Fruit fly (Drosophila melanogaster): Measurements from ENCODE around the gene Est-6.

Est-6 gene

DNA sequence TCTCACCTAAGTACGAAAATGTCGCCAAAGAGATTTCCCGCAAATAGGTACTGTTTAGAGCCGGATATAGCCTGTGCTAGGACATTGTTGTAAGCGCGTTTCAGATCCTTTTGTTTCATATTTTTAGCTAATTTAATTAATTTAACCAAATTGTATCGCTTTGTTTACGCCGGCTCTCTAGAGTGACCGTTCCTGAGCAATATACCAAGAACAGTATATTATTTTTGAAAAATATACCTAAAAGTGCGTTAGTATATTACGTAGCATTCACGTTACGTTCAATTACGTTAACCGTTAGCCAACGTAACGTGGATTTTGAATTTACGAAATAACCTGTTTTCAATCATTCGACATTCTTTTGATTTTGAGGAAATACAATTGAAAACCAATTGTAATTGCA, 4.9 kb downstream of the Est-6 start, which contains the start of gene thoc6:
Gene thoc6 (minus strand): TSS at position 204 of the 400 bp plus-strand sequence.
- no peak for TF ChIP-seq Myc (optimal IDR thresholded peaks at IDR 0.05)
- TF ChIP-seq CrebA (GFP tag; optimal IDR thresholded peaks at IDR 0.05; ENCODE audit: borderline replicate concordance), result peak; percentile 42

- TF ChIP-seq dl (GFP tag; optimal IDR thresholded peaks at IDR 0.05; ENCODE audit: insufficient read depth in 1 of 2, partially characterized antibody in 2 of 2), result no peak
- no peak for TF ChIP-seq foxo (GFP tag; optimal IDR thresholded peaks at IDR 0.05)
- no peak for TF ChIP-seq CG32264 (GFP tag; optimal IDR thresholded peaks at IDR 0.05)
- no peak for TF ChIP-seq Hr83 (GFP tag; optimal IDR thresholded peaks at IDR 0.05; ENCODE audit: poor library complexity, severe bottlenecking)
- no peak for TF ChIP-seq CG9705 (GFP tag; optimal IDR thresholded peaks at IDR 0.05)
- TF ChIP-seq brk (GFP tag; optimal IDR thresholded peaks at IDR 0.05), result no peak
- no peak for TF ChIP-seq h (GFP tag; optimal IDR thresholded peaks at IDR 0.05)
- TF ChIP-seq Rel (GFP tag; optimal IDR thresholded peaks at IDR 0.05), result no peak
- TF ChIP-seq Rel (tag; optimal IDR thresholded peaks at IDR 0.05), result no peak
- TF ChIP-seq Dfd (GFP tag; optimal IDR thresholded peaks at IDR 0.05), result no peak
- TF ChIP-seq jim (GFP tag; optimal IDR thresholded peaks at IDR 0.05), result no peak
- TF ChIP-seq Mio (GFP tag; optimal IDR thresholded peaks at IDR 0.05), result no peak
- TF ChIP-seq Myc (optimal IDR thresholded peaks at IDR 0.05), result no peak
- TF ChIP-seq woc (GFP tag; optimal IDR thresholded peaks at IDR 0.05), result no peak
These were observed 8.9 kb downstream of the Est-6 start, which contains the start of gene CG11529 for dm6 chr3L:12197491-12197890. Gene CG11529, plus strand, starts transcription at chr3L:12197791.

dm6 chr3L:12202980-12203379, 14.4 kb downstream of the Est-6 start:
- no peak for TF ChIP-seq tai (GFP tag; optimal IDR thresholded peaks at IDR 0.05)
- TF ChIP-seq Rel (GFP tag; optimal IDR thresholded peaks at IDR 0.05), result no peak
- peak; percentile 10 for TF ChIP-seq Rel (tag; optimal IDR thresholded peaks at IDR 0.05)

DNA sequence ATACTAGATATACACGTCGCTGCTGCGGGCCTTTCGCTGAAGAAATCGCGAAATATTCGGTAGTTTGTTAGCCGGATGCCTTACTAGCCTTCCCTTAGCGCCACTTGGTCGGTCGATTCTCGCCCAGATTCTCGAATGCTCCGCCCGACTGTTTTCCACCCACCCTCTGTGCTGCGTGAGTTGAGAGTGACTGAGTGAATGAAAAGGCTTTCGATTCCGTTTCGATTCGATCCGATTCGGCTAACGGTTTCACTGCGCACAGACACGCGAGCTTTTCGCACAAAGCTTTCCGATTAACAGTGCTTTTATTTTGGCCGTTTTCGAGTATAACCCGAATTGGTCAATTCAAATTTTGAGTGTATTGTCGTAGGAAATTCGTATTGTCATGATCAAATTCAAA, 15.1 kb downstream of the Est-6 start, which contains the start of gene Ak1:
Gene Ak1 (minus strand): TSS at position 347 of the 400 bp plus-strand sequence.
- TF ChIP-seq pan (optimal IDR thresholded peaks at IDR 0.05), result no peak
- no peak for TF ChIP-seq sage (GFP tag; optimal IDR thresholded peaks at IDR 0.05)
- TF ChIP-seq Mio (GFP tag; optimal IDR thresholded peaks at IDR 0.05), result no peak
- TF ChIP-seq usp (GFP tag; optimal IDR thresholded peaks at IDR 0.05), result no peak
- TF ChIP-seq tai (GFP tag; optimal IDR thresholded peaks at IDR 0.05), result no peak
- TF ChIP-seq Hr83 (GFP tag; optimal IDR thresholded peaks at IDR 0.05; ENCODE audit: poor library complexity, severe bottlenecking), result no peak
- TF ChIP-seq rgr (GFP tag; optimal IDR thresholded peaks at IDR 0.05), result no peak
- no peak for TF ChIP-seq jim (GFP tag; optimal IDR thresholded peaks at IDR 0.05)
- no peak for TF ChIP-seq Rel (GFP tag; optimal IDR thresholded peaks at IDR 0.05)
- no peak for TF ChIP-seq Rel (tag; optimal IDR thresholded peaks at IDR 0.05)
- TF ChIP-seq Myc (optimal IDR thresholded peaks at IDR 0.05), result no peak
- TF ChIP-seq dmrt93B (GFP tag; optimal IDR thresholded peaks at IDR 0.05), result no peak
- no peak for TF ChIP-seq CrebA (GFP tag; optimal IDR thresholded peaks at IDR 0.05; ENCODE audit: borderline replicate concordance)
- no peak for TF ChIP-seq Hnf4 (GFP tag; optimal IDR thresholded peaks at IDR 0.05)
- TF ChIP-seq N (GFP tag; optimal IDR thresholded peaks at IDR 0.05), result no peak
- TF ChIP-seq Abd-B (GFP tag; optimal IDR thresholded peaks at IDR 0.05), result no peak
- TF ChIP-seq Sp1 (GFP tag; optimal IDR thresholded peaks at IDR 0.05), result no peak
- no peak for TF ChIP-seq CG9705 (GFP tag; optimal IDR thresholded peaks at IDR 0.05)
- TF ChIP-seq dl (GFP tag; optimal IDR thresholded peaks at IDR 0.05; ENCODE audit: insufficient read depth in 1 of 2, partially characterized antibody in 2 of 2), result no peak
- TF ChIP-seq GATAd (GFP tag; optimal IDR thresholded peaks at IDR 0.05), result no peak

dm6 chr3L:12205848-12206247, 17.2 kb downstream of the Est-6 start, which contains the start of gene Tsen54:
Gene Tsen54, minus strand, starts transcription at chr3L:12206022.
- no peak for TF ChIP-seq Dif (GFP tag; optimal IDR thresholded peaks at IDR 0.05; ENCODE audit: partially characterized antibody)
- TF ChIP-seq jim (GFP tag; optimal IDR thresholded peaks at IDR 0.05), result no peak
- no peak for TF ChIP-seq OdsH (GFP tag; optimal IDR thresholded peaks at IDR 0.05)
- no peak for TF ChIP-seq Jra (GFP tag; optimal IDR thresholded peaks at IDR 0.05)
- no peak for TF ChIP-seq N (GFP tag; optimal IDR thresholded peaks at IDR 0.05)
- TF ChIP-seq dl (GFP tag; optimal IDR thresholded peaks at IDR 0.05; ENCODE audit: insufficient read depth in 1 of 2, partially characterized antibody in 2 of 2), result no peak
- TF ChIP-seq GATAd (GFP tag; optimal IDR thresholded peaks at IDR 0.05), result no peak
- TF ChIP-seq Hnf4 (GFP tag; optimal IDR thresholded peaks at IDR 0.05), result no peak
- TF ChIP-seq h (GFP tag; optimal IDR thresholded peaks at IDR 0.05), result no peak
- no peak for TF ChIP-seq woc (GFP tag; optimal IDR thresholded peaks at IDR 0.05)
- TF ChIP-seq psq (GFP tag; optimal IDR thresholded peaks at IDR 0.05), result no peak
- TF ChIP-seq sv (GFP tag; optimal IDR thresholded peaks at IDR 0.05), result no peak
- TF ChIP-seq dmrt93B (GFP tag; optimal IDR thresholded peaks at IDR 0.05), result no peak
- TF ChIP-seq Hr78 (GFP tag; optimal IDR thresholded peaks at IDR 0.05), result no peak
- TF ChIP-seq Myc (optimal IDR thresholded peaks at IDR 0.05), result no peak
- TF ChIP-seq Vsx2 (GFP tag; optimal IDR thresholded peaks at IDR 0.05; ENCODE audit: partially characterized antibody), result no peak
- TF ChIP-seq lola (GFP tag; optimal IDR thresholded peaks at IDR 0.05), result no peak
- TF ChIP-seq ey (GFP tag; optimal IDR thresholded peaks at IDR 0.05), result no peak
- no peak for TF ChIP-seq CrebA (GFP tag; optimal IDR thresholded peaks at IDR 0.05; ENCODE audit: borderline replicate concordance)
